Fruit fly (Drosophila melanogaster): Measurements from ENCODE around the gene Scgbeta.

DNA sequence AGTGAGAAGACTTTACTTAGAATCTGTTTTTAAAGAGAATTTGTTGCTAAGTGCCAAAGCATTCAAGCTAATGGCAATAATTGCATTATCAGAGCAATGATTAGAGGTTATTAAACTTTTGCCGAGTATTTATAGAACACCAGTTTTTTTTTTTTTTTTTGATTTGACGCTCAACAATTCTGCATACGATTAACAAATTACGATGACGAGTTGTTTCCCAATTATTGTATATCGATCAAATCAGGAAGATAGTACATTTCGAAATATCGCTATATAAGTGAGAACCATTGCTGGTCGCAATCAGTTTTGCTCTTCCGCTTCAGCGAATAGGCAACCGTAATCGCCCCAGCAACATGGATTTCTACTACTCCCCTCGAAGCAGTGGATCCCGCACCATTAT is 48.4 kb downstream of the Scgbeta start, which contains the start of gene GstD4:
- TF ChIP-seq usp (GFP tag; optimal IDR thresholded peaks at IDR 0.05) (no peak), CG8478 (optimal IDR thresholded peaks at IDR 0.05) (no peak), pan (optimal IDR thresholded peaks at IDR 0.05) (no peak), EcR (GFP tag; optimal IDR thresholded peaks at IDR 0.05) (no peak)
